Worm (Caenorhabditis elegans) whole organism, young adult: Measurements from ENCODE around the gene zyg-9.

Source experiments
- F49E8.2 ChIP-seq: sonication (generic microtip); optimal IDR thresholded peaks from 3 replicates; lab custom pipeline; 2017; ENCODE audit warnings: missing genetic modification characterization, mild to moderate bottlenecking, missing compliant biosample characterization, antibody characterized with exemption, moderate library complexity; ENCODE audit not compliant: insufficient read depth
- F52B5.7 ChIP-seq: sonication (generic microtip); optimal IDR thresholded peaks from 2 replicates; lab custom pipeline; 2016; ENCODE audit warnings: mild to moderate bottlenecking, missing genetic modification characterization, missing compliant biosample characterization
- Y67H2A.10 ChIP-seq: fragments of 200-800 bp; sonication (Bioruptor generic); conservative IDR thresholded peaks from 2 replicates; pipeline ENCODE4 v1.3.6; 2022; ENCODE audit warnings: missing genetic modification reagents, missing genetic modification characterization, missing compliant biosample characterization
- ZK185.1 ChIP-seq: sonication (generic microtip); optimal IDR thresholded peaks from 2 replicates; lab custom pipeline; 2016; ENCODE audit warnings: mild to moderate bottlenecking, missing genetic modification characterization, missing compliant biosample characterization; ENCODE audit not compliant: poor library complexity, severe bottlenecking
- ama-1 ChIP-seq, 3 experiments: fragments of 150-350 bp in 1 of 3; sonication (generic microtip) in 2 of 3; optimal IDR thresholded peaks; 2 replicates each; lab custom pipeline; 2014 to 2018; ENCODE audit warnings: missing biosample characterization in 2 of 3, missing genetic modification characterization in 2 of 3, missing genetic modification reagents in 2 of 3
- die-1 ChIP-seq: sonication (generic microtip); optimal IDR thresholded peaks from 2 replicates; lab custom pipeline; 2016; ENCODE audit warnings: missing genotype, mild to moderate bottlenecking, missing genetic modification characterization, missing compliant biosample characterization
- efl-1 ChIP-seq: fragments of 150-350 bp; optimal IDR thresholded peaks from 2 replicates; lab custom pipeline; 2014; ENCODE audit warnings: missing biosample characterization, missing genetic modification reagents, missing genetic modification characterization
- lin-54 ChIP-seq: fragments of 200-800 bp; sonication (Bioruptor generic); optimal IDR thresholded peaks from 2 replicates; lab custom pipeline; 2018; ENCODE audit warnings: mild to moderate bottlenecking, missing genetic modification characterization, missing compliant biosample characterization
- lir-1 ChIP-seq: fragments of 200-800 bp; sonication (Bioruptor generic); conservative IDR thresholded peaks from 2 replicates; pipeline ENCODE4 v1.3.6; 2022; ENCODE audit warnings: missing genetic modification reagents, missing genetic modification characterization, missing compliant biosample characterization
- somi-1 ChIP-seq: fragments of 200-800 bp; sonication (Bioruptor generic); optimal IDR thresholded peaks from 2 replicates; lab custom pipeline; 2018; ENCODE audit warnings: mild to moderate bottlenecking, missing genetic modification characterization, missing compliant biosample characterization

DNA sequence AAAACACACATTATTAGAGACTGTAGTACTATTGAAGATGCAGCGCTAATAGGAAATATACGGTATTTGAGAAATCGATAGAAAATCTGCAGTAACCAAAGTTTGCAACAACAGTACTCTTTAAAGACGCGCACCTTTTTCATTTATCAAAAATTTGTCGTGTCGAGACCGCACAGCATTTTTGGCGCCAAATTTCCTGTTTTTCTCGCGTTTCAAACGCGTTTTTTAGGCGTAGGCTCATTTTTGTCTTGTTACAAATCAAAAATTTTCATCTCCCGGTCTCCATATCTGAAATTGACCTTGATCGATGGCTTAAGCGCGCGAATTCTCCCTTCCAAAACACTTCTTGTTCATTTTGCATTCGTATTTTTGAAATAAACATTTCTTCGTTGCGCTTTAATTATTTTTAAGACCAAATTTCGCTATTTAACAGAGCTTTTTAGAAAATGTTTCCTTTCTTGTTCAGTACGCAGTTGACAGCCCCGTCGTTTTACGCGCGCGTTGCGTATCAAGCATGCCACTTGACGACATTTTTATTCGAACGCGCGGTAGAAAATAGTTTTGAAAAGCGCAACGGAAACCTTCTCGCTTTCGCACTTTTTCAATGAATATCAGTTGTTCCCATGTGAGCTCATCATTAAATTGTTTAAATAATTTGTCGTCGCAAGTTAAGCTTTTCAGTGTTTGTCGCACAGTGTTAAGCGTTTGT, 783 bp upstream of the zyg-9 start:
- TF ChIP-seq efl-1 (GFP tag; lab: Kevin White, UChicago): peak; percentile 89
- no peak for TF ChIP-seq Y67H2A.10 (GFP tag; lab: Robert Waterston, UW)
- no peak for TF ChIP-seq somi-1 (GFP tag; lab: Kevin White, UChicago)
- TF ChIP-seq ama-1 (optimal IDR thresholded peaks at IDR 0.05; lab: Kevin White, UChicago): no peak
- TF ChIP-seq ama-1 (GFP tag; optimal IDR thresholded peaks at IDR 0.05; lab: Kevin White, UChicago): no peak
- peak; percentile 22 for TF ChIP-seq lin-54
- TF ChIP-seq ZK185.1 (tag; lab: Kevin White, UChicago): no peak
- peak; percentile 60 for TF ChIP-seq F49E8.2 (tag; lab: Kevin White, UChicago)
- TF ChIP-seq die-1 (tag; lab: Kevin White, UChicago): no peak
- no peak for TF ChIP-seq F52B5.7 (tag; lab: Kevin White, UChicago)
- TF ChIP-seq lir-1 (GFP tag; lab: Robert Waterston, UW): no peak
